Worm (Caenorhabditis elegans) whole organism, L4 larva: Measurements from ENCODE around the gene Y39A1A.18.
A peak's percentile ranks its signal among the peaks of the same experiment; 100 is the strongest.

Experiments
- F37D6.2 ChIP-seq: sonication (generic microtip); optimal IDR thresholded peaks from 2 replicates; lab custom pipeline; 2016; ENCODE audit warnings: mild to moderate bottlenecking, missing genetic modification characterization, missing compliant biosample characterization
- T26A8.4 ChIP-seq: fragments of 200-800 bp; sonication (Bioruptor generic); IDR thresholded peaks from 2 replicates; pipeline ENCODE4 v1.3.6; 2022; ENCODE audit warnings: missing genetic modification characterization, missing compliant biosample characterization
- Y105C5A.15 ChIP-seq: fragments of 200-800 bp; sonication (Bioruptor generic); IDR thresholded peaks from 2 replicates; pipeline ENCODE4 v1.3.6; 2022; ENCODE audit warnings: missing genetic modification characterization, missing compliant biosample characterization
- aha-1 ChIP-seq: fragments of 150-350 bp; peaks from one replicate; lab custom pipeline; 2014; ENCODE audit warnings: missing biosample characterization, missing genetic modification characterization
- aly-2 ChIP-seq: sonication (generic microtip); optimal IDR thresholded peaks from 2 replicates; lab custom pipeline; 2018; ENCODE audit warnings: missing biosample characterization, missing genetic modification characterization
- arid-1 ChIP-seq: fragments of 200-800 bp; sonication (Bioruptor generic); conservative IDR thresholded peaks from 2 replicates; pipeline ENCODE4 v1.3.6; 2022; ENCODE audit warnings: missing genetic modification reagents, missing genetic modification characterization, missing compliant biosample characterization
- attf-4 ChIP-seq: sonication (generic microtip); optimal IDR thresholded peaks from 3 replicates; lab custom pipeline; 2017; ENCODE audit warnings: missing biosample characterization, missing genetic modification characterization
- ceh-20 ChIP-seq: fragments of 200-800 bp; sonication (Bioruptor generic); IDR thresholded peaks from 2 replicates; pipeline ENCODE4 v1.3.6; 2022; ENCODE audit warnings: missing genetic modification reagents, missing genetic modification characterization, missing compliant biosample characterization
- ctbp-1 ChIP-seq: fragments of 200-800 bp; sonication (Bioruptor generic); IDR thresholded peaks from 2 replicates; pipeline ENCODE4 v1.3.6; 2022; ENCODE audit warnings: missing genetic modification reagents, missing genetic modification characterization, missing compliant biosample characterization
- daf-12 ChIP-seq: fragments of 150-350 bp; optimal IDR thresholded peaks from 2 replicates; lab custom pipeline; 2014; ENCODE audit warnings: missing biosample characterization, missing genetic modification reagents, missing genetic modification characterization
- daf-8 ChIP-seq: fragments of 200-800 bp; sonication (Bioruptor generic); IDR thresholded peaks from 2 replicates; pipeline ENCODE4 v1.3.6; 2022; ENCODE audit warnings: missing genetic modification characterization, missing compliant biosample characterization
- dmd-6 ChIP-seq: fragments of 200-800 bp; sonication (Bioruptor generic); IDR thresholded peaks from 2 replicates; pipeline ENCODE4 v1.3.6; 2022; ENCODE audit warnings: missing genetic modification reagents, missing genetic modification characterization, missing compliant biosample characterization
- duxl-1 ChIP-seq: sonication (generic microtip); optimal IDR thresholded peaks from 2 replicates; lab custom pipeline; 2016; ENCODE audit warnings: mild to moderate bottlenecking, missing genetic modification characterization, moderate library complexity, missing compliant biosample characterization; ENCODE audit not compliant: poor library complexity
- fos-1 ChIP-seq: fragments of 150-350 bp; optimal IDR thresholded peaks from 2 replicates; lab custom pipeline; 2014; ENCODE audit warnings: missing biosample characterization, missing genetic modification characterization
- gei-8 ChIP-seq: fragments of 200-800 bp; sonication (Bioruptor generic); optimal IDR thresholded peaks from 2 replicates; lab custom pipeline; 2018; ENCODE audit warnings: mild to moderate bottlenecking, missing genetic modification characterization, missing compliant biosample characterization
- hlh-30 ChIP-seq: sonication (generic microtip); optimal IDR thresholded peaks from 2 replicates; lab custom pipeline; 2017; ENCODE audit warnings: antibody characterized with exemption, mild to moderate bottlenecking, missing genetic modification characterization, missing compliant biosample characterization; ENCODE audit not compliant: insufficient read depth
- hmg-1.1 ChIP-seq: fragments of 200-800 bp; sonication (Bioruptor generic); IDR thresholded peaks from 2 replicates; pipeline ENCODE4 v1.3.6; 2022; ENCODE audit warnings: missing genetic modification reagents, missing genetic modification characterization, missing compliant biosample characterization
- lin-15B ChIP-seq: fragments of 150-350 bp; sonication (generic microtip); optimal IDR thresholded peaks from 3 replicates; lab custom pipeline; 2014; ENCODE audit warnings: missing biosample characterization, missing genetic modification characterization
- lin-38 ChIP-seq: fragments of 200-800 bp; sonication (Bioruptor generic); IDR thresholded peaks from 2 replicates; pipeline ENCODE4 v1.3.6; 2022; ENCODE audit warnings: missing genetic modification reagents, missing genetic modification characterization, missing compliant biosample characterization
- lin-39 ChIP-seq: fragments of 150-350 bp; optimal IDR thresholded peaks from 2 replicates; lab custom pipeline; 2014; ENCODE audit warnings: missing biosample characterization, missing genetic modification reagents, missing genetic modification characterization
- lir-3 ChIP-seq: sonication (generic microtip); optimal IDR thresholded peaks from 2 replicates; lab custom pipeline; 2016; ENCODE audit warnings: mild to moderate bottlenecking, missing genetic modification characterization, missing compliant biosample characterization
- lsy-2 ChIP-seq, 2 experiments: fragments of 150-350 bp in 1 of 2; sonication (generic microtip) in 1 of 2; optimal IDR thresholded peaks; 2 replicates each; lab custom pipeline; 2014 to 2017; ENCODE audit warnings: missing biosample characterization in 2 of 2, missing genetic modification characterization in 2 of 2
- madf-5 ChIP-seq, 2 experiments: fragments of 200-800 bp; sonication (Bioruptor generic); IDR thresholded peaks; 2 replicates each; pipeline ENCODE4 v1.3.6; 2022; ENCODE audit warnings: missing compliant biosample characterization in 2 of 2, missing genetic modification characterization in 2 of 2
- mdl-1 ChIP-seq, 2 experiments: fragments of 150-350 bp in 1 of 2; sonication (generic microtip) in 1 of 2; optimal IDR thresholded peaks; 2 replicates each; lab custom pipeline; 2014 to 2017; ENCODE audit warnings: missing biosample characterization in 2 of 2, missing genetic modification characterization in 2 of 2
- mdt-29 ChIP-seq: fragments of 200-800 bp; sonication (Bioruptor generic); IDR thresholded peaks from 2 replicates; pipeline ENCODE4 v1.3.6; 2022; ENCODE audit warnings: missing genetic modification reagents, missing genetic modification characterization, missing compliant biosample characterization
- nhr-10 ChIP-seq: fragments of 150-350 bp; optimal IDR thresholded peaks from 2 replicates; lab custom pipeline; 2014; ENCODE audit warnings: missing biosample characterization, missing genetic modification characterization
- nhr-11 ChIP-seq: fragments of 150-350 bp; optimal IDR thresholded peaks from 2 replicates; lab custom pipeline; 2014; ENCODE audit warnings: missing biosample characterization, missing genetic modification characterization
- nhr-111 ChIP-seq: fragments of 200-800 bp; sonication (Bioruptor generic); optimal IDR thresholded peaks from 2 replicates; lab custom pipeline; 2018; ENCODE audit warnings: mild to moderate bottlenecking, missing genetic modification characterization, missing compliant biosample characterization
- nhr-25 ChIP-seq: sonication (generic microtip); optimal IDR thresholded peaks from 2 replicates; lab custom pipeline; 2017; ENCODE audit warnings: missing genetic modification characterization, mild to moderate bottlenecking, missing compliant biosample characterization, antibody characterized with exemption, moderate library complexity, borderline replicate concordance; ENCODE audit not compliant: insufficient read depth
- nhr-28 ChIP-seq: fragments of 150-350 bp; optimal IDR thresholded peaks from 2 replicates; lab custom pipeline; 2014; ENCODE audit warnings: missing biosample characterization, missing genetic modification characterization
- nhr-42 ChIP-seq: fragments of 200-800 bp; sonication (Bioruptor generic); IDR thresholded peaks from 2 replicates; pipeline ENCODE4 v1.3.6; 2022; ENCODE audit warnings: missing genetic modification characterization, missing compliant biosample characterization
- nhr-76 ChIP-seq: fragments of 150-350 bp; optimal IDR thresholded peaks from 2 replicates; lab custom pipeline; 2014; ENCODE audit warnings: missing biosample characterization, missing genetic modification characterization
- php-3 ChIP-seq: fragments of 200-800 bp; sonication (Bioruptor generic); IDR thresholded peaks from 2 replicates; pipeline ENCODE4 v1.3.6; 2022; ENCODE audit warnings: missing genetic modification reagents, missing genetic modification characterization, missing compliant biosample characterization
- saeg-2 ChIP-seq: fragments of 200-800 bp; sonication (Bioruptor generic); IDR thresholded peaks from 2 replicates; pipeline ENCODE4 v1.3.6; 2022; ENCODE audit warnings: missing genetic modification reagents, missing genetic modification characterization, missing compliant biosample characterization
- skn-1 ChIP-seq: fragments of 150-350 bp; optimal IDR thresholded peaks from 2 replicates; lab custom pipeline; 2014; ENCODE audit warnings: missing biosample characterization, missing genetic modification characterization
- snpc-1.2 ChIP-seq: fragments of 200-800 bp; sonication (Bioruptor generic); IDR thresholded peaks from 2 replicates; pipeline ENCODE4 v1.3.6; 2022; ENCODE audit warnings: missing genetic modification reagents, missing genetic modification characterization, missing compliant biosample characterization
- spr-1 ChIP-seq: sonication (generic microtip); optimal IDR thresholded peaks from 2 replicates; lab custom pipeline; 2016; ENCODE audit warnings: mild to moderate bottlenecking, missing genetic modification characterization, missing compliant biosample characterization
- tag-97 ChIP-seq: fragments of 200-800 bp; sonication (Bioruptor generic); IDR thresholded peaks from 2 replicates; pipeline ENCODE4 v1.3.6; 2022; ENCODE audit warnings: missing genetic modification characterization, missing compliant biosample characterization
- unc-130 ChIP-seq: sonication (generic microtip); optimal IDR thresholded peaks from 2 replicates; lab custom pipeline; 2016; ENCODE audit warnings: missing genetic modification reagents, missing genetic modification characterization, missing compliant biosample characterization
- unc-62 ChIP-seq, 3 experiments: fragments of 150-350 bp in 1 of 3; sonication (generic microtip); optimal IDR thresholded peaks in 2 of 3; peaks in 1 of 3; 1 replicate in 1 of 3; 2 replicates in 2 of 3; lab custom pipeline; 2014 to 2017; ENCODE audit warnings: missing biosample characterization in 3 of 3, missing genetic modification characterization in 3 of 3, missing genetic modification reagents in 3 of 3, missing genotype in 1 of 3
- zfp-2 ChIP-seq: sonication (generic microtip); optimal IDR thresholded peaks from 2 replicates; lab custom pipeline; 2016; ENCODE audit warnings: mild to moderate bottlenecking, missing genetic modification characterization, missing compliant biosample characterization
- zip-2 ChIP-seq: fragments of 150-350 bp; optimal IDR thresholded peaks from 2 replicates; lab custom pipeline; 2014; ENCODE audit warnings: missing biosample characterization, missing genetic modification characterization
- ztf-7 ChIP-seq: fragments of 150-350 bp; optimal IDR thresholded peaks from 2 replicates; lab custom pipeline; 2014; ENCODE audit warnings: missing biosample characterization, missing genetic modification characterization

Gene Y39A1A.18

DNA sequence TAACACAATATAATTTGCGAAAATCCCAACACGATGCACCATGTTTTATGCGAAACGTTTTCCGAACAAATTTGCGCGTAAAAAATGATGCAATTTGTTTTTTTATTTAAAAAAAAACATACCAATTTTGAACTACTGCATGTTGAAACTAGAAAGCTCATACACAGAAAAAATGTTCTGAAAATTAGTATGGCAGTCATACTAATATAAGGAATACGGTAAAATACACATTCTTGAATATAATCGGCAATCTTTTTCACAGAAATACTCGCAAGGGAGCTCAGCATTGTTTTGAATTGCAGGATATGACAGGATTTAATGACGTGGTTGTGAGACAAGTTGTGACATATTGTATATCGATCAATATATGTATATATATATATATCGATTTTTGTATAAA is 15.3 kb downstream of the Y39A1A.18 start, which contains the start of gene Y39A1A.16:
TSS of gene Y39A1A.16 (plus strand) at position 301 of the 400 bp plus-strand sequence.
- TF ChIP-seq lin-39 (no peak), lin-38 (GFP tag; lab: Robert Waterston, UW) (no peak), fos-1 (tag; lab: Kevin White, UChicago) (no peak), zfp-2 (tag; lab: Kevin White, UChicago) (no peak), madf-5 (GFP tag; IDR thresholded peaks at IDR 0.05; lab: Robert Waterston, UW) (no peak), nhr-10 (tag; lab: Kevin White, UChicago) (no peak), ctbp-1 (GFP tag; lab: Robert Waterston, UW) (no peak), T26A8.4 (GFP tag; lab: Robert Waterston, UW) (no peak), attf-4 (no peak), ceh-20 (GFP tag; lab: Robert Waterston, UW) (no peak)
- TF ChIP-seq, all 104 proteins: peak for 0

DNA sequence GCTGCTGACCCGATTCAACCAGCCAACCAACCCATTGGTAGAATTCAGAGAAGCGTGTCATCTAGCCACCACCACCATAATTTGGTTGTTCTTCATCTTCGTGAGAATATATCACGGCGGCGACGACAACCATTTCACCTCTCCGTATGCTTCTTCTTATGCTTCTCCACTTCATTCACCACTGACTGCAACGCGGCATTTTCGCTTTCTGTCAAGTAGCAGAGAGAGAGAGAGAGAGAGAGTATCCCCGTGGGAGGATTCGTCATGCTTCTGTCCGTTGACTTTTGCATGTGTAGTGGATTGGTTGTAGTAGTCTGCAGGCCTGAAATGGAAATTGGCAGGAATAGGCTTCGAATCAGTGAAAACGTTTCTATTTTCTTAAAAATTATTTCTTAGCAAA is 22.4 kb downstream of the Y39A1A.18 start:
- TF ChIP-seq duxl-1 (tag; lab: Kevin White, UChicago): no peak
- TF ChIP-seq aha-1 (tag; lab: Kevin White, UChicago): peak; percentile 24
- TF ChIP-seq daf-12 (tag; lab: Kevin White, UChicago): no peak
- peak in 1 of 2 experiments; percentile 40 for TF ChIP-seq unc-62 (GFP tag; optimal IDR thresholded peaks at IDR 0.05 in 1 of 2; lab: Kevin White, UChicago)
- no peak for TF ChIP-seq unc-62 (tag; optimal IDR thresholded peaks at IDR 0.05; lab: Kevin White, UChicago)
- TF ChIP-seq hlh-30 (tag; lab: Kevin White, UChicago): peak; percentile 5

DNA sequence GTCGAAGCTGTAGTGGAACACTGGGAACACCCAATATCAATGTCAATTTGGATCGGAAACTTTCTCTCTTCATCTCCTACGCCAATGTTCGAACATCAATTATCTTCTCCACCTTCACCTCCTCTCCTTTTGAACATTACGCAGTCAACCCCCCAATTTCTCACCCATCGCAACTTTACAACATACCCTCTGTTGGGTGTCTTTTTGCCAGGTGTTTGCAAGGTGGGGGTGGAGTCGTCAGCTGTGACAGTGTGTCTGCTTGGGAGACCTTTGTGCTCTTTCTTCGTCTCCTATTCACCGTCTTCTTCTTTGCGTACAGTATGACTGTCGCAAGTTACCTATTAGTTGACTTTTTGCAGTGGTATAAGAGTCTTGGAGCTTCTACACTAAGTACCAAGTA is 27.6 kb downstream of the Y39A1A.18 start:
- TF ChIP-seq snpc-1.2 (GFP tag; lab: Robert Waterston, UW) (0 out of 2 replicates have a peak, but pooled peaks have one; percentile 28), unc-62 (GFP tag; optimal IDR thresholded peaks at IDR 0.05 in 1 of 2; lab: Kevin White, UChicago) (peak in 1 of 2 experiments; percentile 26), unc-62 (tag; optimal IDR thresholded peaks at IDR 0.05; lab: Kevin White, UChicago) (no peak), spr-1 (tag; lab: Kevin White, UChicago) (no peak), hmg-1.1 (GFP tag; lab: Robert Waterston, UW) (0 out of 2 replicates have a peak, but pooled peaks have one; percentile 8), nhr-76 (tag; lab: Kevin White, UChicago) (no peak)

DNA sequence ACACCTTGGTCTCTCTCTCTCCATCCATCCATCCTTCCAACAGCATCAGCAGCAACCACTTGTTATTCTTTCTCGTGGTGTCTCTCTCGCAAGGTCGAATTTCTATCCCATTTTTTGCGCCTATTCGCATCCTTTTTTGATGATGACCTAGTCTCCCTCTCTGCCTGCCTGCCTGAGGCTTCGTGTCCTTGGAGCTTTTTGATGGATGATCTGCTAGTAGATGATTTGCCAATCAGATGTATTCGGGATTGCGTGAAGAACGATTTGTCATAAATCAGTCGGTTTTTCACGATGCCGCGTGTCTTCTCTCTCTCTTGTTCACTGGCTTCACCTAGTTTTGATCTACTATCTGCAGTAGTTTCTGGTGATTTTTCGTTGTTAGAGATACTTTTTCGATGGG is 33.0 kb downstream of the Y39A1A.18 start:
- TF ChIP-seq aha-1 (tag; lab: Kevin White, UChicago): peak; percentile 83
- TF ChIP-seq nhr-10 (tag; lab: Kevin White, UChicago): no peak
- no peak for TF ChIP-seq saeg-2 (GFP tag; lab: Robert Waterston, UW)
- TF ChIP-seq zip-2 (tag; lab: Kevin White, UChicago): no peak
- no peak for TF ChIP-seq nhr-111
- peak; percentile 26 for TF ChIP-seq hlh-30 (tag; lab: Kevin White, UChicago)
- TF ChIP-seq ceh-20 (GFP tag; lab: Robert Waterston, UW): no peak
- no peak for TF ChIP-seq unc-130 (GFP tag; lab: Kevin White, UChicago)
- TF ChIP-seq nhr-11 (tag; lab: Kevin White, UChicago): no peak
- TF ChIP-seq gei-8 (GFP tag; lab: Kevin White, UChicago): no peak
- TF ChIP-seq lsy-2 (tag; optimal IDR thresholded peaks at IDR 0.05; lab: Kevin White, UChicago): no peak
- TF ChIP-seq arid-1 (GFP tag; lab: Robert Waterston, UW): no peak
- no peak for TF ChIP-seq tag-97 (GFP tag; lab: Robert Waterston, UW)
- TF ChIP-seq unc-62 (GFP tag; optimal IDR thresholded peaks at IDR 0.05 in 1 of 2; lab: Kevin White, UChicago): peak in 1 of 2 experiments; percentile 66
- no peak for TF ChIP-seq unc-62 (tag; optimal IDR thresholded peaks at IDR 0.05; lab: Kevin White, UChicago)
- TF ChIP-seq Y105C5A.15: no peak
- no peak for TF ChIP-seq snpc-1.2 (GFP tag; lab: Robert Waterston, UW)
- no peak for TF ChIP-seq ztf-7 (tag; lab: Kevin White, UChicago)
- TF ChIP-seq dmd-6 (GFP tag; lab: Robert Waterston, UW): no peak
- TF ChIP-seq spr-1 (tag; lab: Kevin White, UChicago): no peak
- TF ChIP-seq lin-15B (tag; lab: Kevin White, UChicago): no peak
- TF ChIP-seq nhr-28 (tag; lab: Kevin White, UChicago): peak; percentile 44
- TF ChIP-seq F37D6.2 (tag; lab: Kevin White, UChicago): no peak
- TF ChIP-seq mdt-29 (GFP tag; lab: Robert Waterston, UW): no peak
- no peak for TF ChIP-seq php-3
- peak; percentile 41 for TF ChIP-seq nhr-25 (tag; lab: Kevin White, UChicago)
- peak in 1 of 2 experiments; percentile 43 for TF ChIP-seq mdl-1 (tag; optimal IDR thresholded peaks at IDR 0.05; lab: Kevin White, UChicago)
- no peak for TF ChIP-seq lin-38 (GFP tag; lab: Robert Waterston, UW)
- TF ChIP-seq lir-3 (tag; lab: Kevin White, UChicago): no peak
- TF ChIP-seq nhr-42 (GFP tag; lab: Robert Waterston, UW): no peak
- TF ChIP-seq madf-5 (GFP tag; IDR thresholded peaks at IDR 0.05; lab: Robert Waterston, UW): no peak
- TF ChIP-seq daf-8 (GFP tag; lab: Robert Waterston, UW): no peak
- TF ChIP-seq skn-1 (tag; lab: Kevin White, UChicago): no peak
- no peak for TF ChIP-seq aly-2 (tag; lab: Kevin White, UChicago)
